Worm (Caenorhabditis elegans) whole organism, L4 larva: ENCODE results near the gene sup-1.

Source experiments
- R02D3.7 ChIP-seq: fragments of 150-350 bp; sonication (generic microtip); optimal IDR thresholded peaks from 3 replicates; lab custom pipeline; 2014; ENCODE audit warnings: missing biosample characterization, missing genetic modification characterization
- ceh-32 ChIP-seq: sonication (generic microtip); optimal IDR thresholded peaks from 2 replicates; lab custom pipeline; 2016; ENCODE audit warnings: mild to moderate bottlenecking, missing genetic modification characterization, missing compliant biosample characterization; ENCODE audit not compliant: poor library complexity
- dmd-6 ChIP-seq: fragments of 200-800 bp; sonication (Bioruptor generic); IDR thresholded peaks from 2 replicates; pipeline ENCODE4 v1.3.6; 2022; ENCODE audit warnings: missing genetic modification reagents, missing genetic modification characterization, missing compliant biosample characterization
- lin-15B ChIP-seq: fragments of 150-350 bp; sonication (generic microtip); optimal IDR thresholded peaks from 3 replicates; lab custom pipeline; 2014; ENCODE audit warnings: missing biosample characterization, missing genetic modification characterization
- nhr-11 ChIP-seq: fragments of 150-350 bp; optimal IDR thresholded peaks from 2 replicates; lab custom pipeline; 2014; ENCODE audit warnings: missing biosample characterization, missing genetic modification characterization
- nhr-42 ChIP-seq: fragments of 200-800 bp; sonication (Bioruptor generic); IDR thresholded peaks from 2 replicates; pipeline ENCODE4 v1.3.6; 2022; ENCODE audit warnings: missing genetic modification characterization, missing compliant biosample characterization
- skn-1 ChIP-seq: fragments of 150-350 bp; optimal IDR thresholded peaks from 2 replicates; lab custom pipeline; 2014; ENCODE audit warnings: missing biosample characterization, missing genetic modification characterization
- vab-7 ChIP-seq: fragments of 200-800 bp; sonication (Bioruptor generic); IDR thresholded peaks from 2 replicates; pipeline ENCODE4 v1.3.6; 2022; ENCODE audit warnings: missing genetic modification reagents, missing genetic modification characterization, missing compliant biosample characterization
- ztf-11 ChIP-seq: fragments of 150-350 bp; optimal IDR thresholded peaks from 2 replicates; lab custom pipeline; 2014; ENCODE audit warnings: missing biosample characterization, missing genetic modification characterization

- TF ChIP-seq lin-15B (tag; lab: Kevin White, UChicago) (no peak), ceh-32 (no peak), nhr-42 (GFP tag; lab: Robert Waterston, UW) (no peak), ztf-11 (tag; lab: Kevin White, UChicago) (no peak), nhr-11 (no peak), dmd-6 (GFP tag; lab: Robert Waterston, UW) (peak; percentile 36), skn-1 (no peak), vab-7 (GFP tag; lab: Robert Waterston, UW) (no peak), R02D3.7 (tag; lab: Kevin White, UChicago) (no peak)
Measured at ce11 chrIII:11738482-11738881, 1.1 kb upstream of the sup-1 start.
